Fruit fly (Drosophila melanogaster) whole organism, embryonic: Measurements from ENCODE around the gene isoQC.

ENCODE experiments used
- Asciz ChIP-seq: fragments of 200-800 bp; sonication (Bioruptor generic); optimal IDR thresholded peaks from 2 replicates; lab custom pipeline; 2017; ENCODE audit warnings: missing biosample characterization, mild to moderate bottlenecking, missing genetic modification characterization, missing genetic modification reagents
- B-H1 ChIP-seq: fragments of 200-800 bp; sonication (Bioruptor generic); IDR thresholded peaks from 3 replicates; pipeline ENCODE4 v1.3.6; 2022; ENCODE audit warnings: missing biosample characterization, missing genetic modification characterization
- Bgb ChIP-seq: fragments of 200-800 bp; sonication (Bioruptor generic); IDR thresholded peaks from 2 replicates; pipeline ENCODE4 v1.3.6; 2022; ENCODE audit warnings: missing biosample characterization, missing genetic modification characterization; ENCODE audit not compliant: partially characterized antibody
- CG11247 ChIP-seq: fragments of 200-800 bp; sonication (Bioruptor generic); IDR thresholded peaks from 2 replicates; pipeline ENCODE4 v1.3.6; 2022; ENCODE audit warnings: missing biosample characterization, missing genetic modification characterization
- CG11456 ChIP-seq: fragments of 200-800 bp; sonication (Bioruptor generic); IDR thresholded peaks from 3 replicates; pipeline ENCODE4 v1.3.6; 2022; ENCODE audit warnings: missing biosample characterization, missing genetic modification characterization
- CG12104 ChIP-seq: fragments of 200-800 bp; sonication (Bioruptor generic); optimal IDR thresholded peaks from 3 replicates; lab custom pipeline; 2016; ENCODE audit warnings: missing biosample characterization, missing genetic modification characterization
- CG12299 ChIP-seq: fragments of 200-800 bp; sonication (Bioruptor generic); optimal IDR thresholded peaks from 2 replicates; lab custom pipeline; 2018; ENCODE audit warnings: missing biosample characterization, mild to moderate bottlenecking, missing genetic modification characterization
- CG14667 ChIP-seq: fragments of 200-800 bp; sonication (Bioruptor generic); IDR thresholded peaks from 2 replicates; pipeline ENCODE4 v1.3.6; 2022; ENCODE audit warnings: missing biosample characterization, missing genetic modification characterization
- CG14860 ChIP-seq: fragments of 200-800 bp; sonication (Bioruptor generic); IDR thresholded peaks from 3 replicates; pipeline ENCODE4 v1.3.6; 2022; ENCODE audit warnings: missing biosample characterization, missing genetic modification characterization; ENCODE audit not compliant: partially characterized antibody
- CG15696 ChIP-seq: fragments of 200-800 bp; sonication (Bioruptor generic); optimal IDR thresholded peaks from 2 replicates; lab custom pipeline; 2019; ENCODE audit warnings: missing biosample characterization, mild to moderate bottlenecking, missing genetic modification characterization, moderate library complexity
- CG16813 ChIP-seq: fragments of 200-800 bp; sonication (Bioruptor generic); IDR thresholded peaks from 3 replicates; pipeline ENCODE4 v1.3.6; 2022; ENCODE audit warnings: missing biosample characterization, missing genetic modification characterization; ENCODE audit not compliant: partially characterized antibody
- CG16863 ChIP-seq: fragments of 200-800 bp; sonication (Bioruptor generic); optimal IDR thresholded peaks from 3 replicates; lab custom pipeline; 2016; ENCODE audit warnings: missing biosample characterization, missing genetic modification characterization
- CG17186 ChIP-seq: fragments of 200-800 bp; sonication (Bioruptor generic); optimal IDR thresholded peaks from 3 replicates; lab custom pipeline; 2017; ENCODE audit warnings: missing biosample characterization, missing genetic modification reagents, missing genetic modification characterization
- CG17568 ChIP-seq: fragments of 200-800 bp; sonication (Bioruptor generic); optimal IDR thresholded peaks from 2 replicates; lab custom pipeline; 2018; ENCODE audit warnings: missing biosample characterization, mild to moderate bottlenecking, missing genetic modification characterization, moderate library complexity
- CG3065 ChIP-seq: fragments of 200-800 bp; sonication (Bioruptor generic); optimal IDR thresholded peaks from 2 replicates; lab custom pipeline; 2016; ENCODE audit warnings: missing biosample characterization, missing genetic modification characterization
- CG32532 ChIP-seq: fragments of 200-800 bp; sonication (Bioruptor generic); IDR thresholded peaks from 2 replicates; pipeline ENCODE4 v1.3.6; 2022; ENCODE audit warnings: missing biosample characterization, missing genetic modification characterization
- CG32772 ChIP-seq: fragments of 200-800 bp; sonication (Bioruptor generic); IDR thresholded peaks from 2 replicates; pipeline ENCODE4 v1.3.6; 2022; ENCODE audit warnings: missing biosample characterization, missing genetic modification characterization
- CG5180 ChIP-seq: fragments of 200-800 bp; sonication (Bioruptor generic); optimal IDR thresholded peaks from 3 replicates; lab custom pipeline; 2017; ENCODE audit warnings: missing biosample characterization, missing genetic modification characterization, mild to moderate bottlenecking, moderate library complexity, missing genetic modification reagents
- CG6254 ChIP-seq: fragments of 200-800 bp; sonication (Bioruptor generic); optimal IDR thresholded peaks from 3 replicates; lab custom pipeline; 2017; ENCODE audit warnings: mild to moderate bottlenecking, missing biosample characterization, missing genetic modification reagents, missing genetic modification characterization
- CG6791 ChIP-seq: fragments of 200-800 bp; sonication (Bioruptor generic); IDR thresholded peaks from 3 replicates; pipeline ENCODE4 v1.3.6; 2022; ENCODE audit warnings: missing biosample characterization, missing genetic modification characterization; ENCODE audit not compliant: partially characterized antibody
- CG6854 ChIP-seq: fragments of 200-800 bp; sonication (Bioruptor generic); optimal IDR thresholded peaks from 3 replicates; lab custom pipeline; 2017; ENCODE audit warnings: missing biosample characterization, mild to moderate bottlenecking, missing genetic modification characterization
- CG9727 ChIP-seq: fragments of 200-800 bp; sonication (Bioruptor generic); optimal IDR thresholded peaks from 3 replicates; lab custom pipeline; 2017; ENCODE audit warnings: missing biosample characterization, mild to moderate bottlenecking, missing genetic modification characterization
- CkIIα-i1 ChIP-seq: fragments of 200-800 bp; sonication (Bioruptor generic); IDR thresholded peaks from 2 replicates; pipeline ENCODE4 v1.3.6; 2022; ENCODE audit warnings: missing biosample characterization, missing genetic modification characterization
- D19B ChIP-seq: fragments of 200-800 bp; sonication (Bioruptor generic); optimal IDR thresholded peaks from 2 replicates; lab custom pipeline; 2017; ENCODE audit warnings: missing biosample characterization, mild to moderate bottlenecking, missing genetic modification characterization
- Doc2 ChIP-seq: fragments of 200-800 bp; sonication (Bioruptor generic); IDR thresholded peaks from 2 replicates; pipeline ENCODE4 v1.3.6; 2022; ENCODE audit warnings: missing biosample characterization, missing genetic modification characterization
- Elba2 ChIP-seq: fragments of 200-800 bp; sonication (Bioruptor generic); optimal IDR thresholded peaks from 3 replicates; lab custom pipeline; 2016; ENCODE audit warnings: missing biosample characterization, missing genetic modification characterization
- Fer1 ChIP-seq: fragments of 200-800 bp; sonication (Bioruptor generic); optimal IDR thresholded peaks from 2 replicates; lab custom pipeline; 2017; ENCODE audit warnings: missing biosample characterization, mild to moderate bottlenecking, missing genetic modification characterization
- H15 ChIP-seq: fragments of 200-800 bp; sonication (Bioruptor generic); IDR thresholded peaks from 3 replicates; pipeline ENCODE4 v1.3.6; 2022; ENCODE audit warnings: missing biosample characterization, missing genetic modification characterization
- Hr3 ChIP-seq: fragments of 200-800 bp; sonication (Bioruptor generic); optimal IDR thresholded peaks from 3 replicates; lab custom pipeline; 2016; ENCODE audit warnings: missing biosample characterization, missing genetic modification characterization
- Hsf ChIP-seq: fragments of 200-800 bp; sonication (Bioruptor generic); optimal IDR thresholded peaks from 3 replicates; lab custom pipeline; 2016; ENCODE audit warnings: missing biosample characterization, missing genetic modification characterization
- Lhr ChIP-seq: fragments of 200-800 bp; sonication (Bioruptor generic); optimal IDR thresholded peaks from 3 replicates; lab custom pipeline; 2017; ENCODE audit warnings: mild to moderate bottlenecking, missing biosample characterization, missing genetic modification reagents, missing genetic modification characterization
- Meics ChIP-seq: fragments of 200-800 bp; sonication (Bioruptor generic); optimal IDR thresholded peaks from 2 replicates; lab custom pipeline; 2017; ENCODE audit warnings: missing biosample characterization, mild to moderate bottlenecking, missing genetic modification characterization
- Nf-YC ChIP-seq: fragments of 200-800 bp; optimal IDR thresholded peaks from 3 replicates; lab custom pipeline; 2019; ENCODE audit warnings: missing biosample characterization, mild to moderate bottlenecking, missing genetic modification characterization, moderate library complexity
- Optix ChIP-seq: fragments of 200-800 bp; sonication (Bioruptor generic); IDR thresholded peaks from 3 replicates; pipeline ENCODE4 v1.3.6; 2022; ENCODE audit warnings: missing biosample characterization, missing genetic modification characterization
- Six4 ChIP-seq: fragments of 200-800 bp; sonication (Bioruptor generic); optimal IDR thresholded peaks from 2 replicates; lab custom pipeline; 2016; ENCODE audit warnings: missing biosample characterization, missing genetic modification characterization
- Sox100B ChIP-seq: fragments of 200-800 bp; sonication (Bioruptor generic); optimal IDR thresholded peaks from 3 replicates; lab custom pipeline; 2018; ENCODE audit warnings: missing biosample characterization, mild to moderate bottlenecking, missing genetic modification characterization
- Usf ChIP-seq: fragments of 200-800 bp; sonication (Bioruptor generic); optimal IDR thresholded peaks from 2 replicates; lab custom pipeline; 2017; ENCODE audit warnings: missing genotype, missing biosample characterization, missing genetic modification characterization
- disco-r ChIP-seq: fragments of 200-800 bp; sonication (Bioruptor generic); optimal IDR thresholded peaks from 2 replicates; lab custom pipeline; 2016; ENCODE audit warnings: missing biosample characterization, missing genetic modification characterization
- en ChIP-seq: fragments of 200-800 bp; sonication (Bioruptor generic); optimal IDR thresholded peaks from 2 replicates; lab custom pipeline; 2016; ENCODE audit warnings: missing biosample characterization, missing genetic modification characterization
- maf-S ChIP-seq: fragments of 200-800 bp; sonication (Bioruptor generic); optimal IDR thresholded peaks from 2 replicates; lab custom pipeline; 2016; ENCODE audit warnings: missing biosample characterization, missing genetic modification characterization
- mirr ChIP-seq: fragments of 200-800 bp; sonication (Bioruptor generic); optimal IDR thresholded peaks from 3 replicates; lab custom pipeline; 2018; ENCODE audit warnings: missing biosample characterization, mild to moderate bottlenecking, missing genetic modification characterization
- nmo ChIP-seq: fragments of 200-800 bp; sonication (Bioruptor generic); optimal IDR thresholded peaks from 2 replicates; lab custom pipeline; 2018; ENCODE audit warnings: missing biosample characterization, mild to moderate bottlenecking, missing genetic modification characterization, moderate library complexity
- pnt ChIP-seq: fragments of 200-800 bp; sonication (Bioruptor generic); optimal IDR thresholded peaks from 3 replicates; lab custom pipeline; 2016; ENCODE audit warnings: missing biosample characterization, missing genetic modification characterization
- pum ChIP-seq: fragments of 200-800 bp; sonication (Bioruptor generic); optimal IDR thresholded peaks from 2 replicates; lab custom pipeline; 2016; ENCODE audit warnings: missing biosample characterization, missing genetic modification characterization
- shn ChIP-seq: fragments of 200-800 bp; sonication (Bioruptor generic); optimal IDR thresholded peaks from 3 replicates; lab custom pipeline; 2016; ENCODE audit warnings: missing biosample characterization, missing genetic modification characterization
- sisA ChIP-seq: fragments of 200-800 bp; sonication (Bioruptor generic); IDR thresholded peaks from 2 replicates; pipeline ENCODE4 v1.3.6; 2022; ENCODE audit warnings: missing biosample characterization, missing genetic modification characterization
- slp2 ChIP-seq: fragments of 200-800 bp; sonication (Bioruptor generic); optimal IDR thresholded peaks from 2 replicates; lab custom pipeline; 2016; ENCODE audit warnings: missing biosample characterization, missing genetic modification characterization
- sna ChIP-seq: fragments of 200-800 bp; sonication (Bioruptor generic); IDR thresholded peaks from 2 replicates; pipeline ENCODE4 v1.3.6; 2022; ENCODE audit warnings: missing biosample characterization, missing genetic modification characterization; ENCODE audit not compliant: partially characterized antibody
- sug ChIP-seq: fragments of 200-800 bp; optimal IDR thresholded peaks from 2 replicates; lab custom pipeline; 2019; ENCODE audit warnings: missing biosample characterization, mild to moderate bottlenecking, missing genetic modification characterization, moderate library complexity
- tgo ChIP-seq: fragments of 200-800 bp; sonication (Bioruptor generic); IDR thresholded peaks from 3 replicates; pipeline ENCODE4 v1.3.6; 2022; ENCODE audit warnings: missing biosample characterization, missing genetic modification characterization

The isoQC gene

dm6 chr3L:20526196-20526740 is 52.0 kb downstream of the isoQC start, which contains the start of gene Nubp2 (continued):
- TF ChIP-seq Doc2 (GFP tag; lab: Robert Waterston, UW) (no peak; the same call in none of the 2 replicates), B-H1 (GFP tag; lab: Robert Waterston, UW) (peak; percentile 77), CG32772 (peak; percentile 92), Asciz (GFP tag; lab: Kevin White, UChicago) (peak; percentile 86), CG9727 (peak; percentile 96), slp2 (GFP tag; lab: Kevin White, UChicago) (peak; percentile 93), Bgb (GFP tag; lab: Robert Waterston, UW) (no peak), mirr (peak; percentile 89), CG11247 (GFP tag; lab: Robert Waterston, UW) (peak; percentile 90), Elba2 (GFP tag; lab: Kevin White, UChicago) (peak; percentile 90), tgo (GFP tag; lab: Robert Waterston, UW) (peak; percentile 95), CG5180 (GFP tag; lab: Kevin White, UChicago) (peak; percentile 80), CkIIα-i1 (GFP tag; lab: Robert Waterston, UW) (no peak), H15 (peak; percentile 91), CG14667 (GFP tag; lab: Robert Waterston, UW) (peak; percentile 89), Optix (peak; percentile 74; the same call in 2 of the 3 replicates), CG6791 (GFP tag; lab: Robert Waterston, UW) (no peak), CG17568 (peak; percentile 89), CG14860 (GFP tag; lab: Robert Waterston, UW) (no peak), Nf-YC (tag; lab: Kevin White, UChicago) (peak; percentile 95), Meics (peak; percentile 96), D19B (GFP tag; lab: Kevin White, UChicago) (peak; percentile 89), sug (tag; lab: Kevin White, UChicago) (peak; percentile 97), CG17186 (peak; percentile 84), CG12104 (peak; percentile 95), Six4 (GFP tag; lab: Kevin White, UChicago) (peak; percentile 91), sna (0 out of 2 replicates have a peak, but pooled peaks have one; percentile 6), Sox100B (GFP tag; lab: Kevin White, UChicago) (peak; percentile 94), CG3065 (peak; percentile 93), CG32532 (GFP tag; lab: Robert Waterston, UW) (peak; percentile 94), shn (GFP tag; lab: Kevin White, UChicago) (peak; percentile 92), Hr3 (peak; percentile 99), CG11456 (GFP tag; lab: Robert Waterston, UW) (peak; percentile 91), pnt (GFP tag; lab: Kevin White, UChicago) (peak; percentile 94), CG6254 (GFP tag; lab: Kevin White, UChicago) (peak; percentile 83), maf-S (GFP tag; lab: Kevin White, UChicago) (peak; percentile 94), CG16813 (GFP tag; lab: Robert Waterston, UW) (no peak; the same call in 2 of the 3 replicates), Fer1 (GFP tag; lab: Kevin White, UChicago) (peak; percentile 93), CG12299 (peak; percentile 91), sisA (GFP tag; lab: Robert Waterston, UW) (peak; percentile 94), Hsf (peak; percentile 98), Lhr (peak; percentile 88), CG6854 (peak; percentile 82), en (GFP tag; lab: Kevin White, UChicago) (peak; percentile 63), pum (GFP tag; lab: Kevin White, UChicago) (peak; percentile 96), Usf (GFP tag; lab: Kevin White, UChicago) (peak; percentile 93), nmo (GFP tag; lab: Kevin White, UChicago) (peak; percentile 98), CG15696 (peak; percentile 98), CG16863 (GFP tag; lab: Kevin White, UChicago) (peak; percentile 91), disco-r (GFP tag; lab: Kevin White, UChicago) (peak; percentile 82)
